Worm (Caenorhabditis elegans) whole organism, late embryonic: ENCODE data around the gene Y69A2AR.25.

Experiments
- K09A11.1 ChIP-seq: sonication (generic microtip); optimal IDR thresholded peaks from 2 replicates; lab custom pipeline; 2017; ENCODE audit warnings: antibody characterized with exemption, mild to moderate bottlenecking, missing genetic modification characterization, missing compliant biosample characterization; ENCODE audit not compliant: insufficient read depth
- ceh-6 ChIP-seq: fragments of 200-800 bp; sonication (Bioruptor generic); optimal IDR thresholded peaks from 2 replicates; lab custom pipeline; 2018; ENCODE audit warnings: mild to moderate bottlenecking, missing genetic modification characterization, missing compliant biosample characterization
- hlh-30 ChIP-seq: sonication (generic microtip); optimal IDR thresholded peaks from 2 replicates; lab custom pipeline; 2017; ENCODE audit warnings: antibody characterized with exemption, missing genetic modification characterization, missing compliant biosample characterization; ENCODE audit not compliant: insufficient read depth
- mec-3 ChIP-seq: sonication (generic microtip); optimal IDR thresholded peaks from 2 replicates; lab custom pipeline; 2016; ENCODE audit warnings: borderline replicate concordance, missing genetic modification characterization, missing compliant biosample characterization
- pha-4 ChIP-seq: fragments of 150-350 bp; optimal IDR thresholded peaks from 2 replicates; lab custom pipeline; 2018; ENCODE audit warnings: missing biosample characterization, missing genetic modification reagents, missing genetic modification characterization
- unc-86 ChIP-seq: sonication (generic microtip); optimal IDR thresholded peaks from 2 replicates; lab custom pipeline; 2016; ENCODE audit warnings: missing genetic modification characterization, missing compliant biosample characterization
- zip-5 ChIP-seq: sonication (generic microtip); optimal IDR thresholded peaks from 2 replicates; lab custom pipeline; 2016; ENCODE audit warnings: missing genetic modification characterization, missing compliant biosample characterization

ce11 chrIV:2616853-2617252 is 48.7 kb upstream of the Y69A2AR.25 start:
- TF ChIP-seq pha-4 (tag; lab: Kevin White, UChicago) (no peak), mec-3 (tag; lab: Kevin White, UChicago) (no peak), zip-5 (tag; lab: Kevin White, UChicago) (no peak), ceh-6 (GFP tag; lab: Kevin White, UChicago) (no peak), hlh-30 (tag; lab: Kevin White, UChicago) (no peak), unc-86 (tag; lab: Kevin White, UChicago) (no peak), K09A11.1 (tag; lab: Kevin White, UChicago) (no peak)
